Worm (Caenorhabditis elegans) whole organism, midembryonic: ENCODE data around the gene sqrd-1.

ENCODE experiments used
- T22C8.4 ChIP-seq: fragments of 200-800 bp; sonication (Bioruptor generic); IDR thresholded peaks from 2 replicates; pipeline ENCODE4 v1.3.6; 2022; ENCODE audit warnings: missing genetic modification characterization, missing compliant biosample characterization
- cog-1 ChIP-seq: sonication (generic microtip); optimal IDR thresholded peaks from 2 replicates; lab custom pipeline; 2016; ENCODE audit warnings: missing genetic modification characterization, missing compliant biosample characterization
- flt-1 ChIP-seq: fragments of 200-800 bp; sonication (Bioruptor generic); IDR thresholded peaks from 2 replicates; pipeline ENCODE4 v1.3.6; 2022; ENCODE audit warnings: missing genetic modification characterization, missing compliant biosample characterization
- klf-2 ChIP-seq: fragments of 200-800 bp; sonication (Bioruptor generic); conservative IDR thresholded peaks from 2 replicates; pipeline ENCODE4 v1.3.6; 2022; ENCODE audit warnings: missing genetic modification reagents, missing genetic modification characterization, missing compliant biosample characterization
- med-1 ChIP-seq: sonication (generic microtip); optimal IDR thresholded peaks from 2 replicates; lab custom pipeline; 2017; ENCODE audit warnings: missing genetic modification characterization, mild to moderate bottlenecking, missing compliant biosample characterization, antibody characterized with exemption, missing genetic modification reagents; ENCODE audit not compliant: insufficient read depth
- ref-1 ChIP-seq: fragments of 200-800 bp; sonication (Bioruptor generic); conservative IDR thresholded peaks from 2 replicates; pipeline ENCODE4 v1.3.6; 2022; ENCODE audit warnings: missing genetic modification reagents, missing genetic modification characterization, missing compliant biosample characterization
- tab-1 ChIP-seq: fragments of 200-800 bp; sonication (Bioruptor generic); IDR thresholded peaks from 2 replicates; pipeline ENCODE4 v1.3.6; 2022; ENCODE audit warnings: missing genetic modification characterization, missing compliant biosample characterization
- ztf-23 ChIP-seq: fragments of 200-800 bp; sonication (Bioruptor generic); IDR thresholded peaks from 2 replicates; pipeline ENCODE4 v1.3.6; 2022; ENCODE audit warnings: missing genetic modification reagents, missing genetic modification characterization, missing compliant biosample characterization
- ztf-29 ChIP-seq: fragments of 200-800 bp; sonication (Bioruptor generic); IDR thresholded peaks from 2 replicates; pipeline ENCODE4 v1.3.6; 2022; ENCODE audit warnings: missing genetic modification reagents, missing genetic modification characterization, missing compliant biosample characterization

Gene sqrd-1

ce11 chrIV:14219714-14220113 is at the start of gene sqrd-1:
sqrd-1 (plus strand) TSS chrIV:14219871.
- no peak for TF ChIP-seq cog-1
- no peak for TF ChIP-seq ztf-29
- TF ChIP-seq ztf-23 (GFP tag; lab: Robert Waterston, UW), result no peak
- TF ChIP-seq med-1, result no peak
- no peak for TF ChIP-seq T22C8.4 (GFP tag; lab: Robert Waterston, UW)
- no peak for TF ChIP-seq klf-2
- 0 out of 2 replicates have a peak, but pooled peaks have one; percentile 14 for TF ChIP-seq flt-1 (GFP tag; lab: Robert Waterston, UW)
- TF ChIP-seq ref-1 (GFP tag; lab: Robert Waterston, UW), result no peak
- TF ChIP-seq tab-1 (GFP tag; lab: Robert Waterston, UW), result no peak

DNA sequence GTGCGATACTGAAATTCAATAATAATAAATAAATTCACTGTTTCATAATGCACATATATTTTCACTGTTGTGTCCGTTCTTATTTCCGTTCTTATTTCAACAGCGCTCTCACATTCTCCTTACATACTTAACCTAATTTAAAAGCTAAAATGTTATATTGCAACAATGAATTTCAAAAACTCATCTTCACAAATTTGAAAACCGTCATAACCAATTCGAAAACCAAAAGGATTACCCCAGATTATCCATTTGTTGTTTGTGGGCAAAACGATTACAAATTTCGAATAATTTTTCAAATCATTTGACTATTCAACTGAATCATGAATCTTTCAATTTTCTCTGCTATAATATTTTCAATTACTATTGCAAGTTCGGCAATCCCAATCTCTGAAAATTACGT is 47.5 kb upstream of the sqrd-1 start, which contains the start of gene R05A10.4:
TSS of gene R05A10.4 (plus strand) at position 301 of the 400 bp plus-strand sequence.
- no peak for TF ChIP-seq cog-1
- TF ChIP-seq klf-2, result no peak
- no peak for TF ChIP-seq ztf-23 (GFP tag; lab: Robert Waterston, UW)

ce11 chrIV:14176373-14176772 is 43.3 kb upstream of the sqrd-1 start, which contains the start of gene R05A10.3:
R05A10.3 (minus strand) TSS chrIV:14176473.
- TF ChIP-seq ztf-29, result no peak
- TF ChIP-seq tab-1 (GFP tag; lab: Robert Waterston, UW), result no peak
- TF ChIP-seq T22C8.4 (GFP tag; lab: Robert Waterston, UW), result no peak
- TF ChIP-seq ref-1 (GFP tag; lab: Robert Waterston, UW), result no peak
- no peak for TF ChIP-seq klf-2
- TF ChIP-seq cog-1, result no peak
- TF ChIP-seq flt-1 (GFP tag; lab: Robert Waterston, UW), result no peak
- no peak for TF ChIP-seq med-1
- TF ChIP-seq ztf-23 (GFP tag; lab: Robert Waterston, UW), result no peak

- TF ChIP-seq med-1, result no peak
- no peak for TF ChIP-seq flt-1 (GFP tag; lab: Robert Waterston, UW)
- TF ChIP-seq ztf-23 (GFP tag; lab: Robert Waterston, UW), result no peak
- TF ChIP-seq ref-1 (GFP tag; lab: Robert Waterston, UW), result no peak
- no peak for TF ChIP-seq tab-1 (GFP tag; lab: Robert Waterston, UW)
- no peak for TF ChIP-seq klf-2
- TF ChIP-seq cog-1, result no peak
- no peak for TF ChIP-seq ztf-29
- no peak for TF ChIP-seq T22C8.4 (GFP tag; lab: Robert Waterston, UW)
These were observed 42.6 kb upstream of the sqrd-1 start, which contains the start of gene R05A10.2 for ce11 chrIV:14177058-14177457. R05A10.2 (plus strand) TSS chrIV:14177271.

- no peak for TF ChIP-seq tab-1 (GFP tag; lab: Robert Waterston, UW)
- TF ChIP-seq ztf-23 (GFP tag; lab: Robert Waterston, UW), result no peak
- no peak for TF ChIP-seq ref-1 (GFP tag; lab: Robert Waterston, UW)
- TF ChIP-seq med-1, result no peak
- no peak for TF ChIP-seq flt-1 (GFP tag; lab: Robert Waterston, UW)
- no peak for TF ChIP-seq T22C8.4 (GFP tag; lab: Robert Waterston, UW)
- TF ChIP-seq ztf-29, result no peak
These were observed 37.6 kb upstream of the sqrd-1 start, which contains the start of gene R05A10.1 for ce11 chrIV:14182077-14182476. R05A10.1 (plus strand) TSS chrIV:14182377.

ce11 chrIV:14186264-14186663 is 33.4 kb upstream of the sqrd-1 start:
- TF ChIP-seq ztf-23 (GFP tag; lab: Robert Waterston, UW) (no peak), cog-1 (no peak), flt-1 (GFP tag; lab: Robert Waterston, UW) (no peak), ref-1 (GFP tag; lab: Robert Waterston, UW) (no peak), ztf-29 (no peak), tab-1 (GFP tag; lab: Robert Waterston, UW) (no peak), med-1 (no peak), klf-2 (no peak), T22C8.4 (GFP tag; lab: Robert Waterston, UW) (no peak)

ce11 chrIV:14191919-14192318 is 27.8 kb upstream of the sqrd-1 start, which contains the start of gene K01G12.22:
K01G12.22 (plus strand) TSS chrIV:14192219.
- TF ChIP-seq med-1 (no peak), klf-2 (no peak), cog-1 (no peak), tab-1 (GFP tag; lab: Robert Waterston, UW) (no peak)

DNA sequence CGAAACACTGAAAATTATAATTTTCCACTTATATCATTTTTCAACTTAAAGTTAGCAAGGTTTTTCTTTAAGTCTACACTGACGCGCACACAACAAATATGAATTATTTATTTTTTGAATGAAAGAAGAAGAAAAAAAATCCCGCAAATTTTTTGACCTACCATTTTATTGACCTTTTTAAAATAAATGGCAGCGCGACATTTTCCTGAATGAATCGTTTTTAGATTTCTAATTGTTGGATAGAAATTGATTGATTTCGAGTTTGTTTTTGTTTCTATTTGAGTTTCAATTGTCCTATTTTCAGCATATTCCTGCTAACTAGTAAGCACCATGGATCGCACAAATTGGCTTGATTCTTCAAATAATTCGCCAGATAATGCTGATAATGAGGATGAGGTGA is 26.5 kb upstream of the sqrd-1 start, which contains the start of gene K01G12.3:
TSS of gene K01G12.3 (plus strand) at position 301 of the 400 bp plus-strand sequence.
- TF ChIP-seq ref-1 (GFP tag; lab: Robert Waterston, UW), result no peak
- TF ChIP-seq tab-1 (GFP tag; lab: Robert Waterston, UW), result no peak

DNA sequence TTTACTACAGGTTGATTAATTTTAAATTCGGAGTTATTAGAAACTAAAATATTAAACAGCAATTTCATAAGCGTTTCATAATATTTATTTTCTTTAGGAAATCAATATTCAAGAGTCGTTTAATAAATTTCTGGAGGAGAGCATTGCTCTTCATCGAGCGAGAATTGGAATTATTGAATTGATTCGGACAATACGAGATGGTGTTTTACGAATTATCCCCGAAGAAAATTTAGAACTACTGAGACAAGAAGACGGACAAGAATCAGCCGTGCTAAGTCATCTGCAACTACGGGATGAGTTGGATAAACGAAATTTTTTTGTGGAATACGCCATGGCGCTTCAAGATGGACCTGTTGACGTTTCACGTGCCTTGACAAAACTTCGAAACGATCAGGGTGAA is 25.4 kb upstream of the sqrd-1 start:
- TF ChIP-seq klf-2 (no peak), ref-1 (GFP tag; lab: Robert Waterston, UW) (no peak), ztf-29 (no peak), tab-1 (GFP tag; lab: Robert Waterston, UW) (no peak), ztf-23 (GFP tag; lab: Robert Waterston, UW) (no peak), flt-1 (GFP tag; lab: Robert Waterston, UW) (no peak), med-1 (no peak), T22C8.4 (GFP tag; lab: Robert Waterston, UW) (no peak), cog-1 (no peak)

DNA sequence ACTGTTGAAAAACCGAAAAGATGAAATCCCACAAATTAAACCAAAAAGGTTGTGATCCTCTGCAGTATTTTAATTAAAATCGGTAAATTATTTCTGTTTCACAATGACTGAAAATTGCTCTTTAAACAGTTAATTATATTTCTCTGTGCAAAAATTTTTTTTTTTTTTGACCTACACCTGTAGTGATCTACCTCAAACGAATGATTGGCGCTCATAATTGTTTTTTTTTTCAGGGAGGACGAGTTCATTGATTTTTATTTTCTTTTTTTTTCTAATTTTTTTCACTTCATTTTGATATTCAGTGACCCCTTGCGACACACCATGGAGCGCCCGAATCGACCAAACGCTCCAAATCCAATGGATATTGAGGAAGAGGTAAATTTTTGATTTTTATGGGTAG is 23.5 kb upstream of the sqrd-1 start, which contains the start of gene F02H6.2:
TSS of gene F02H6.2 (plus strand) at position 301 of the 400 bp plus-strand sequence.
- TF ChIP-seq ztf-23 (GFP tag; lab: Robert Waterston, UW) (no peak), flt-1 (GFP tag; lab: Robert Waterston, UW) (no peak), tab-1 (GFP tag; lab: Robert Waterston, UW) (no peak), med-1 (no peak), ref-1 (GFP tag; lab: Robert Waterston, UW) (no peak), ztf-29 (no peak), T22C8.4 (GFP tag; lab: Robert Waterston, UW) (no peak), cog-1 (no peak), klf-2 (no peak)

DNA sequence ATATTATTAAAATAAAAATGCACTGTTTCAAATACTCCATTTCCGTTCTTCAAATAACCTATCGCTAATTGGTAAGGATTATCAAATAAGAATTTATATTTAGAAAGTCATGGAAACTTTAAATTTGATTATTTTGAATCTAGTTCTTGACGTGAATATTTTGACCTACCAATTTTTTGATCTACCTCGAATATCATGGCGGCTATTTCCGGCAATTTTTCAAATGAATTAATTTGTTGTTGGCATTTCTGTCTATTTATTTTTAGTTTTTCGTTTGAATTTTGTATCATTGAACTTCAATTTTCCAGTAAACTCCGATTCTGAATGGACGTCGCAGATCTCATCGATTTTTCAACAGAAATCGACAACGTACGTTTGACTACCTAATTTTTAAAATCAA is 16.5 kb upstream of the sqrd-1 start, which contains the start of gene F02H6.3:
TSS of gene F02H6.3 (plus strand) at position 266 of the 400 bp plus-strand sequence.
- TF ChIP-seq ref-1 (GFP tag; lab: Robert Waterston, UW) (no peak), klf-2 (no peak), ztf-29 (no peak), ztf-23 (GFP tag; lab: Robert Waterston, UW) (no peak), T22C8.4 (GFP tag; lab: Robert Waterston, UW) (no peak), med-1 (no peak), cog-1 (no peak), flt-1 (GFP tag; lab: Robert Waterston, UW) (no peak), tab-1 (GFP tag; lab: Robert Waterston, UW) (no peak)
